Worm (Caenorhabditis elegans): ENCODE data around the gene eif-3.L.

Gene eif-3.L

DNA sequence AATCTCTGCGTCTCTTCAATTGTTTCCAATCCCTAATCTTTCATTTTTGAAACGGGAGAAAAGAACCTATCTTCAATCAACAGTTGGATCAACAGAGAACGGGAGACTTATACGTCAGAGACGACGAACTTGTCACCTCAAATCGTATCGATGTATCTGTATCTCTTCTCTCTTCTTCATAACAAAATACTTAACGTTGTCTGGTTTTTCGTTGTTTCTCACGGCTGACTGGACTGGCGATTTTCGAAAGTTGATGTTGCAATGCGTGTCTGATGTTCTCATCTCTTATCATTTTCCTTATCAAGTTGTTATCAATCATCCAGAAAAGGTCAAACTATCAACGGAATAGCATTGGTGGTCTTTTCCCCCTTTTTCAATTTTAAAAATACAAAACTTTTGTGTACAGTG, 16.7 kb downstream of the eif-3.L start (continued):
- TF ChIP-seq sptf-2 (GFP tag; optimal IDR thresholded peaks at IDR 0.05) = no peak
- TF ChIP-seq efl-1 (GFP tag; optimal IDR thresholded peaks at IDR 0.05) = no peak
- no peak for TF ChIP-seq unc-62 (GFP tag; optimal IDR thresholded peaks at IDR 0.05)
- TF ChIP-seq mcd-1 (GFP tag; IDR thresholded peaks at IDR 0.05) = 0 out of 2 replicates have a peak, but pooled peaks have one; percentile 14
- TF ChIP-seq pbrm-1 (GFP tag; IDR thresholded peaks at IDR 0.05) = no peak
- no peak for TF ChIP-seq madf-8 (GFP tag; conservative IDR thresholded peaks at IDR 0.05)
- no peak for TF ChIP-seq egl-44 (GFP tag; IDR thresholded peaks at IDR 0.05)
- TF ChIP-seq B0261.1 (tag; optimal IDR thresholded peaks at IDR 0.05) = no peak
- TF ChIP-seq pha-4 (tag; optimal IDR thresholded peaks at IDR 0.05) = no peak
- TF ChIP-seq snpc-4 (GFP tag; optimal IDR thresholded peaks at IDR 0.05) = no peak
- TF ChIP-seq snpc-4 (tag; optimal IDR thresholded peaks at IDR 0.05) = peak in 1 of 4 experiments; percentile 40
- no peak for TF ChIP-seq ztf-25 (GFP tag; IDR thresholded peaks at IDR 0.05)
- 0 out of 2 replicates have a peak, but pooled peaks have one; percentile 25 for TF ChIP-seq K11D2.4 (GFP tag; IDR thresholded peaks at IDR 0.05)

DNA sequence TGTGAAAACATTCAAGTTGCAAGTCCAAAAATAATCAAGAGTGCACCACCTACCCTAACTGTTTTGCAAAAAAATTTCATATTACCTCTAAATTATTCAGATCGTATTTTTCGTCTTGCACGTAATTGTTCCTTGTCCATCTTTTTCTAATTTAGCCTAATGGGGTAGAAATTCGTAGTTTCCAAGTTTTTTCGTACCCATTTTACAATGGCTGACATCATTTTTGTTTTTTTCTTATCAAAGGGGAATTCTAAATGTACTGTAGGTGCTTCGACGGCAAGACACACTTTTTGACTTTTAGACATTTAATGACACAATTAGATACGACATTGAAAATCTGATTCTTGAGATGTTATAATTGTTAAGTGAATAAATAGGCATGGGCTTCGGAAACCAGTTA, 17.8 kb downstream of the eif-3.L start:
- TF ChIP-seq hlh-12 (tag; optimal IDR thresholded peaks at IDR 0.05) = no peak
- TF ChIP-seq F23B12.7 (tag; optimal IDR thresholded peaks at IDR 0.05; ENCODE audit: insufficient read depth) = no peak
- no peak for TF ChIP-seq B0336.3 (GFP tag; IDR thresholded peaks at IDR 0.05)
- no peak for TF ChIP-seq sea-2 (GFP tag; IDR thresholded peaks at IDR 0.05)
- TF ChIP-seq xnd-1 (tag; optimal IDR thresholded peaks at IDR 0.05) = no peak
- TF ChIP-seq B0035.1 (tag; optimal IDR thresholded peaks at IDR 0.05) = no peak
- TF ChIP-seq Y56A3A.18 (GFP tag; IDR thresholded peaks at IDR 0.05) = no peak
- no peak for TF ChIP-seq ztf-6 (GFP tag; IDR thresholded peaks at IDR 0.05)
- TF ChIP-seq hmg-1.2 (GFP tag; IDR thresholded peaks at IDR 0.05) = no peak
- no peak for TF ChIP-seq snpc-3.4 (tag; optimal IDR thresholded peaks at IDR 0.05)
- TF ChIP-seq lir-1 (GFP tag; conservative IDR thresholded peaks at IDR 0.05) = no peak
- no peak for TF ChIP-seq attf-5 (GFP tag; optimal IDR thresholded peaks at IDR 0.05)
- TF ChIP-seq ztf-22 (GFP tag; optimal IDR thresholded peaks at IDR 0.05) = no peak
- no peak for TF ChIP-seq ZK185.1 (tag; optimal IDR thresholded peaks at IDR 0.05; ENCODE audit: poor library complexity, severe bottlenecking)
- TF ChIP-seq egl-44 (GFP tag; IDR thresholded peaks at IDR 0.05) = no peak
- no peak for TF ChIP-seq nfya-1 (tag; optimal IDR thresholded peaks at IDR 0.05; ENCODE audit: borderline replicate concordance, insufficient read depth)

DNA sequence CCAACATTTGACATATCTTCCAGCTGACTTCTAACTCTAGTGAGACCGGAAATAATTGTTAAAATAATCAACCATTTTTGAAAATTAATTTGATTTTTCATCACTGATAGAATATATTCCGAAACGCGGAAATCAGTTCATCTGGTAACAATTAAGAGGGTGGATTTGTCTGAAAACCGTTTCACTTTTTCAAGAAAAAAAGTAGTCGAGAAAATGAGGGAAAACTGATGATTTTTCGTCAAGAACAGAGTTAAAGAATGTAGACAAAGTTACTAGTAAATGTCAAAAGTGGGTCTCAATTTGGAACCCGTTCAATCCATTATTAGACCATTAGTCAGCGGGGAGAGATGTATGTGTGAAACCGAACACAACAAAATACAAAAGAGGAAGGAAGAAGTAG, 19.1 kb downstream of the eif-3.L start, which contains the start of gene C17G10.6:
C17G10.6 (minus strand) TSS at position 101 of the 400 bp plus-strand sequence.
- no peak for TF ChIP-seq fkh-3 (tag; optimal IDR thresholded peaks at IDR 0.05)
- no peak for TF ChIP-seq chd-7 (tag; optimal IDR thresholded peaks at IDR 0.05)
- no peak for TF ChIP-seq him-1 (tag; optimal IDR thresholded peaks at IDR 0.05)
- no peak for TF ChIP-seq lag-1 (GFP tag; IDR thresholded peaks at IDR 0.05)
- TF ChIP-seq F22D6.2 (tag; optimal IDR thresholded peaks at IDR 0.05) = no peak

DNA sequence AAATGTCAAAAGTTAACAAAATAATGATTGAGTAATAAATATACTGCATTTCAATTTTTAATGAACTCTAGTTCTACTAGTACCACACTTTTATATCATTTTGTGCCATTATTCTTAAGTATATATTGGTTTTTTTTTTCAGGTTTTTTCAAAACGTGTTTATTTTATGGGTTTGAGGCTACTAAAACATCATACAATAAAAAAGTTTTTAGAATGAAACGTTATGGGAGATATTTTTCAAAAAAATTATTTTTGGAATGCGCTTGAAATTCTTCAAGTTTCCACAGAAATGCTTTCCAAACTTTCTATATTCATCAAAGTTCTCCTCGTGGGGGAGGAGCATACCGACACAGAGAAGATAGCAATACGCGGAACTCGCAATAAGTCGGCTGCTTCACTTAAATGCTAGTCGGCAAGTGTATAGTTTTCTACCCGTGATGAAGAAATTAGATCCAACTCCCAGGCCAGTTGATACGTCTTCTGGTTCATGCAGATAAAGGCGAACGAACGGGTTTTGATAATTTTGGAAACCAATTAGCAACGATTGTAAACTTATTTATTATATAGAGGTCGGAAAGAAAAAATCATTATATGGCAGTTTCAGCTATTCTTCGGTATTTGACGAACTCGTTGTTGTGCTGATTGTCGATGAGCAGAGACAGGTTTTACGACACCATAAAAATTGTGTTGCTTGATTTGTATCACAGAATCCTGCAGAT, 22.8 kb downstream of the eif-3.L start, which contains the start of gene C17G10.10:
C17G10.10 (minus strand) TSS at position 51 of the 719 bp plus-strand sequence.
- TF ChIP-seq hlh-26 (GFP tag; conservative IDR thresholded peaks at IDR 0.05) = no peak
- TF ChIP-seq ceh-91 (GFP tag; IDR thresholded peaks at IDR 0.05) = peak; percentile 12; the same call in 1 of the 2 replicates
- TF ChIP-seq atf-7 (tag; optimal IDR thresholded peaks at IDR 0.05) = peak; percentile 40
- TF ChIP-seq ceh-100 (GFP tag; IDR thresholded peaks at IDR 0.05) = peak; percentile 75
- no peak for TF ChIP-seq nfya-1 (tag; optimal IDR thresholded peaks at IDR 0.05; ENCODE audit: borderline replicate concordance, insufficient read depth)
- no peak for TF ChIP-seq nfya-2 (GFP tag; IDR thresholded peaks at IDR 0.05)
- peak; percentile 78 for TF ChIP-seq repo-1 (tag; optimal IDR thresholded peaks at IDR 0.05)
- no peak for TF ChIP-seq mxl-1 (tag; optimal IDR thresholded peaks at IDR 0.05)
- peak; percentile 59 for TF ChIP-seq nhr-80 (tag; optimal IDR thresholded peaks at IDR 0.05)
- TF ChIP-seq ama-1 (optimal IDR thresholded peaks at IDR 0.05) = peak; percentile 83
- TF ChIP-seq ama-1 (GFP tag; optimal IDR thresholded peaks at IDR 0.05) = no peak
- TF ChIP-seq egl-18 (GFP tag; IDR thresholded peaks at IDR 0.05) = no peak
- no peak for TF ChIP-seq K11D2.4 (GFP tag; IDR thresholded peaks at IDR 0.05)
- TF ChIP-seq lin-35 (GFP tag; optimal IDR thresholded peaks at IDR 0.05) = peak in 1 of 3 experiments; percentile 38
- TF ChIP-seq tbp1 (GFP tag; optimal IDR thresholded peaks at IDR 0.05) = peak; percentile 77
